Worm (Caenorhabditis elegans): ENCODE results near the gene K04C2.3.

DNA sequence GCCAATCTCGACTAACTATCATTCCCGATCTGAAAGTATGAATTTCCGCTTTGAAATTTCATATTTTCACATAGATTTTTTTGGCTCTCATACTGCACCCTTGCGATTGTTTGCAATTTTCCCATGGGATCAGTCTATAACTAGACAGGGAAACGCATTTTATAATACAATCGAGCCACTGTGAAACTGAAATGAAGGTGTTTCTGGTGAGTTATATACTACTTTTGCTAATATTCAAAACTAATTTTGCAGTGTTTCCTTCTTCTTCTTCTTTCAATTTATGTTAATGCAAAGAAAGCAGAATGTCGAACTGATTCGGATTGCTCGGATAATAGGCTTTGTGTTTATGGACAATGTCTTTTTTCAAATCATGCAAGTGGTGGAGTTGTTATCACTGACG lies 13.0 kb downstream of the K04C2.3 start:
- no peak for TF ChIP-seq W03F9.2 (tag; optimal IDR thresholded peaks at IDR 0.05)
- no peak for TF ChIP-seq dao-5 (tag; optimal IDR thresholded peaks at IDR 0.05)
- no peak for TF ChIP-seq him-1 (tag; optimal IDR thresholded peaks at IDR 0.05)
